Fruit fly (Drosophila melanogaster): ENCODE data around the gene CG11403.

- no peak for TF ChIP-seq CG3032 (tag; optimal IDR thresholded peaks at IDR 0.05)
- TF ChIP-seq OdsH (GFP tag; optimal IDR thresholded peaks at IDR 0.05): no peak
- no peak for TF ChIP-seq Hr39 (GFP tag; optimal IDR thresholded peaks at IDR 0.05)
- no peak for TF ChIP-seq Ets96B (tag; optimal IDR thresholded peaks at IDR 0.05)
- TF ChIP-seq CG6854 (GFP tag; optimal IDR thresholded peaks at IDR 0.05): no peak
- TF ChIP-seq fkh (GFP tag; optimal IDR thresholded peaks at IDR 0.05): no peak
- TF ChIP-seq Sox102F (GFP tag; optimal IDR thresholded peaks at IDR 0.05): no peak
These were observed 13.8 kb downstream of the CG11403 start for dm6 chrX:1225859-1226258.
